Worm (Caenorhabditis elegans) whole organism, L4 larva: ENCODE data around the gene flh-2.

Experiments used
- D1046.2 ChIP-seq: fragments of 200-800 bp; sonication (Bioruptor generic); IDR thresholded peaks from 2 replicates; pipeline ENCODE4 v1.3.6; 2022; ENCODE audit warnings: missing genetic modification characterization, missing compliant biosample characterization
- F10B5.3 ChIP-seq: sonication (generic microtip); optimal IDR thresholded peaks from 2 replicates; lab custom pipeline; 2016; ENCODE audit warnings: mild to moderate bottlenecking, missing genetic modification characterization, missing compliant biosample characterization
- F37D6.2 ChIP-seq: sonication (generic microtip); optimal IDR thresholded peaks from 2 replicates; lab custom pipeline; 2016; ENCODE audit warnings: mild to moderate bottlenecking, missing genetic modification characterization, missing compliant biosample characterization
- F49E8.2 ChIP-seq: sonication (generic microtip); optimal IDR thresholded peaks from 2 replicates; lab custom pipeline; 2016; ENCODE audit warnings: missing compliant biosample characterization, mild to moderate bottlenecking, missing genetic modification characterization, borderline replicate concordance
- aha-1 ChIP-seq: fragments of 150-350 bp; peaks from one replicate; lab custom pipeline; 2014; ENCODE audit warnings: missing biosample characterization, missing genetic modification characterization
- arid-1 ChIP-seq: fragments of 200-800 bp; sonication (Bioruptor generic); conservative IDR thresholded peaks from 2 replicates; pipeline ENCODE4 v1.3.6; 2022; ENCODE audit warnings: missing genetic modification reagents, missing genetic modification characterization, missing compliant biosample characterization
- ceh-20 ChIP-seq: fragments of 200-800 bp; sonication (Bioruptor generic); IDR thresholded peaks from 2 replicates; pipeline ENCODE4 v1.3.6; 2022; ENCODE audit warnings: missing genetic modification reagents, missing genetic modification characterization, missing compliant biosample characterization
- ceh-32 ChIP-seq: sonication (generic microtip); optimal IDR thresholded peaks from 2 replicates; lab custom pipeline; 2016; ENCODE audit warnings: mild to moderate bottlenecking, missing genetic modification characterization, missing compliant biosample characterization; ENCODE audit not compliant: poor library complexity
- ceh-62 ChIP-seq: sonication (generic microtip); optimal IDR thresholded peaks from 2 replicates; lab custom pipeline; 2017; ENCODE audit warnings: missing biosample characterization, missing genetic modification characterization
- ceh-82 ChIP-seq: sonication (generic microtip); optimal IDR thresholded peaks from 2 replicates; lab custom pipeline; 2017; ENCODE audit warnings: missing biosample characterization, missing genetic modification characterization
- ces-1 ChIP-seq: fragments of 150-350 bp; sonication (generic microtip); optimal IDR thresholded peaks from 4 replicates; lab custom pipeline; 2014; ENCODE audit warnings: missing biosample characterization, missing genetic modification reagents, missing genetic modification characterization
- ctbp-1 ChIP-seq: fragments of 200-800 bp; sonication (Bioruptor generic); IDR thresholded peaks from 2 replicates; pipeline ENCODE4 v1.3.6; 2022; ENCODE audit warnings: missing genetic modification reagents, missing genetic modification characterization, missing compliant biosample characterization
- daf-12 ChIP-seq: fragments of 150-350 bp; optimal IDR thresholded peaks from 2 replicates; lab custom pipeline; 2014; ENCODE audit warnings: missing biosample characterization, missing genetic modification reagents, missing genetic modification characterization
- daf-19 ChIP-seq: fragments of 200-800 bp; sonication (Bioruptor generic); conservative IDR thresholded peaks from 2 replicates; pipeline ENCODE4 v1.3.6; 2022; ENCODE audit warnings: missing genetic modification characterization, missing compliant biosample characterization
- dmd-9 ChIP-seq: fragments of 200-800 bp; sonication (Bioruptor generic); IDR thresholded peaks from 2 replicates; pipeline ENCODE4 v1.3.6; 2022; ENCODE audit warnings: missing genetic modification reagents, missing genetic modification characterization, missing compliant biosample characterization
- dpl-1 ChIP-seq: fragments of 150-350 bp; optimal IDR thresholded peaks from 2 replicates; lab custom pipeline; 2014; ENCODE audit warnings: missing biosample characterization, missing genetic modification reagents, missing genetic modification characterization
- egl-43 ChIP-seq: fragments of 200-800 bp; sonication (Bioruptor generic); IDR thresholded peaks from 2 replicates; pipeline ENCODE4 v1.3.6; 2022; ENCODE audit warnings: missing genetic modification reagents, missing genetic modification characterization, missing compliant biosample characterization
- fos-1 ChIP-seq: fragments of 150-350 bp; optimal IDR thresholded peaks from 2 replicates; lab custom pipeline; 2014; ENCODE audit warnings: missing biosample characterization, missing genetic modification characterization
- gei-8 ChIP-seq: fragments of 200-800 bp; sonication (Bioruptor generic); optimal IDR thresholded peaks from 2 replicates; lab custom pipeline; 2018; ENCODE audit warnings: mild to moderate bottlenecking, missing genetic modification characterization, missing compliant biosample characterization
- hif-1 ChIP-seq, 2 experiments: sonication (generic microtip); optimal IDR thresholded peaks; 2 replicates each; lab custom pipeline; 2016 to 2017; ENCODE audit warnings: missing compliant biosample characterization in 2 of 2, missing genetic modification characterization in 2 of 2, missing genetic modification reagents in 2 of 2, missing genotype in 2 of 2, mild to moderate bottlenecking in 1 of 2
- hlh-11 ChIP-seq: fragments of 200-800 bp; sonication (Bioruptor generic); optimal IDR thresholded peaks from 2 replicates; lab custom pipeline; 2018; ENCODE audit warnings: mild to moderate bottlenecking, missing genetic modification characterization, missing compliant biosample characterization
- hmg-1.1 ChIP-seq: fragments of 200-800 bp; sonication (Bioruptor generic); IDR thresholded peaks from 2 replicates; pipeline ENCODE4 v1.3.6; 2022; ENCODE audit warnings: missing genetic modification reagents, missing genetic modification characterization, missing compliant biosample characterization
- lin-13 ChIP-seq: fragments of 150-350 bp; optimal IDR thresholded peaks from 2 replicates; lab custom pipeline; 2014; ENCODE audit warnings: missing biosample characterization, missing genetic modification reagents, missing genetic modification characterization
- lin-15B ChIP-seq: fragments of 150-350 bp; sonication (generic microtip); optimal IDR thresholded peaks from 3 replicates; lab custom pipeline; 2014; ENCODE audit warnings: missing biosample characterization, missing genetic modification characterization
- lsy-2 ChIP-seq, 2 experiments: fragments of 150-350 bp in 1 of 2; sonication (generic microtip) in 1 of 2; optimal IDR thresholded peaks; 2 replicates each; lab custom pipeline; 2014 to 2017; ENCODE audit warnings: missing biosample characterization in 2 of 2, missing genetic modification characterization in 2 of 2
- madf-5 ChIP-seq, 2 experiments: fragments of 200-800 bp; sonication (Bioruptor generic); IDR thresholded peaks; 2 replicates each; pipeline ENCODE4 v1.3.6; 2022; ENCODE audit warnings: missing compliant biosample characterization in 2 of 2, missing genetic modification characterization in 2 of 2
- madf-9 ChIP-seq: fragments of 200-800 bp; sonication (Bioruptor generic); conservative IDR thresholded peaks from 2 replicates; pipeline ENCODE4 v1.3.6; 2022; ENCODE audit warnings: missing genetic modification reagents, missing genetic modification characterization, missing compliant biosample characterization
- mes-2 ChIP-seq: sonication (generic microtip); optimal IDR thresholded peaks from 2 replicates; lab custom pipeline; 2016; ENCODE audit warnings: missing genotype, mild to moderate bottlenecking, missing genetic modification characterization, missing compliant biosample characterization; ENCODE audit not compliant: poor library complexity, severe bottlenecking
- mxl-3 ChIP-seq: fragments of 200-800 bp; sonication (Bioruptor generic); optimal IDR thresholded peaks from 2 replicates; lab custom pipeline; 2018; ENCODE audit warnings: mild to moderate bottlenecking, missing genetic modification characterization, missing compliant biosample characterization
- nhr-11 ChIP-seq: fragments of 150-350 bp; optimal IDR thresholded peaks from 2 replicates; lab custom pipeline; 2014; ENCODE audit warnings: missing biosample characterization, missing genetic modification characterization
- nhr-111 ChIP-seq: fragments of 200-800 bp; sonication (Bioruptor generic); optimal IDR thresholded peaks from 2 replicates; lab custom pipeline; 2018; ENCODE audit warnings: mild to moderate bottlenecking, missing genetic modification characterization, missing compliant biosample characterization
- nhr-237 ChIP-seq: sonication (generic microtip); optimal IDR thresholded peaks from 2 replicates; lab custom pipeline; 2017; ENCODE audit warnings: missing biosample characterization, missing genetic modification characterization
- nhr-28 ChIP-seq: fragments of 150-350 bp; optimal IDR thresholded peaks from 2 replicates; lab custom pipeline; 2014; ENCODE audit warnings: missing biosample characterization, missing genetic modification characterization
- nhr-41 ChIP-seq: fragments of 200-800 bp; sonication (Bioruptor generic); IDR thresholded peaks from 2 replicates; pipeline ENCODE4 v1.3.6; 2022; ENCODE audit warnings: missing genetic modification reagents, missing genetic modification characterization, missing compliant biosample characterization
- nhr-48 ChIP-seq: sonication (generic microtip); optimal IDR thresholded peaks from 2 replicates; lab custom pipeline; 2016; ENCODE audit warnings: mild to moderate bottlenecking, missing genetic modification characterization, missing compliant biosample characterization
- nhr-6 ChIP-seq: fragments of 150-350 bp; optimal IDR thresholded peaks from 2 replicates; lab custom pipeline; 2014; ENCODE audit warnings: missing biosample characterization, missing genetic modification characterization
- nhr-76 ChIP-seq: fragments of 150-350 bp; optimal IDR thresholded peaks from 2 replicates; lab custom pipeline; 2014; ENCODE audit warnings: missing biosample characterization, missing genetic modification characterization
- nhr-77 ChIP-seq: fragments of 150-350 bp; optimal IDR thresholded peaks from 2 replicates; lab custom pipeline; 2014; ENCODE audit warnings: missing biosample characterization, missing genetic modification characterization
- pha-4 ChIP-seq, 2 experiments: fragments of 150-350 bp in 1 of 2; fragments of 200-800 bp in 1 of 2; sonication (Bioruptor generic) in 1 of 2; IDR thresholded peaks in 1 of 2; optimal IDR thresholded peaks in 1 of 2; 2 replicates each; pipeline versions ENCODE4 v1.3.6 to Lab custom; 2014 to 2022; ENCODE audit warnings: missing genetic modification characterization in 2 of 2, missing genetic modification reagents in 2 of 2, missing biosample characterization in 1 of 2, missing compliant biosample characterization in 1 of 2
- php-3 ChIP-seq: fragments of 200-800 bp; sonication (Bioruptor generic); IDR thresholded peaks from 2 replicates; pipeline ENCODE4 v1.3.6; 2022; ENCODE audit warnings: missing genetic modification reagents, missing genetic modification characterization, missing compliant biosample characterization
- pqm-1 ChIP-seq: sonication (generic microtip); optimal IDR thresholded peaks from 2 replicates; lab custom pipeline; 2017; ENCODE audit warnings: missing biosample characterization, missing genetic modification characterization
- saeg-2 ChIP-seq: fragments of 200-800 bp; sonication (Bioruptor generic); IDR thresholded peaks from 2 replicates; pipeline ENCODE4 v1.3.6; 2022; ENCODE audit warnings: missing genetic modification reagents, missing genetic modification characterization, missing compliant biosample characterization
- skn-1 ChIP-seq: fragments of 150-350 bp; optimal IDR thresholded peaks from 2 replicates; lab custom pipeline; 2014; ENCODE audit warnings: missing biosample characterization, missing genetic modification characterization
- snpc-4 ChIP-seq: fragments of 150-350 bp; optimal IDR thresholded peaks from 2 replicates; lab custom pipeline; 2014; ENCODE audit warnings: missing biosample characterization, missing genetic modification characterization
- spr-1 ChIP-seq: sonication (generic microtip); optimal IDR thresholded peaks from 2 replicates; lab custom pipeline; 2016; ENCODE audit warnings: mild to moderate bottlenecking, missing genetic modification characterization, missing compliant biosample characterization
- spr-3 ChIP-seq: fragments of 200-800 bp; sonication (Bioruptor generic); optimal IDR thresholded peaks from 2 replicates; lab custom pipeline; 2018; ENCODE audit warnings: mild to moderate bottlenecking, missing genetic modification characterization, missing compliant biosample characterization
- unc-39 ChIP-seq: sonication (generic microtip); optimal IDR thresholded peaks from 2 replicates; lab custom pipeline; 2017; ENCODE audit warnings: missing biosample characterization, missing genetic modification characterization
- vab-7 ChIP-seq: fragments of 200-800 bp; sonication (Bioruptor generic); IDR thresholded peaks from 2 replicates; pipeline ENCODE4 v1.3.6; 2022; ENCODE audit warnings: missing genetic modification reagents, missing genetic modification characterization, missing compliant biosample characterization
- zag-1 ChIP-seq: fragments of 150-350 bp; optimal IDR thresholded peaks from 2 replicates; lab custom pipeline; 2014; ENCODE audit warnings: missing biosample characterization, missing genetic modification characterization
- zfp-3 ChIP-seq: fragments of 200-800 bp; sonication (Bioruptor generic); conservative IDR thresholded peaks from 2 replicates; pipeline ENCODE4 v1.3.6; 2022; ENCODE audit warnings: missing genetic modification reagents, missing genetic modification characterization, missing compliant biosample characterization
- zip-2 ChIP-seq: fragments of 150-350 bp; optimal IDR thresholded peaks from 2 replicates; lab custom pipeline; 2014; ENCODE audit warnings: missing biosample characterization, missing genetic modification characterization
- ztf-7 ChIP-seq: fragments of 150-350 bp; optimal IDR thresholded peaks from 2 replicates; lab custom pipeline; 2014; ENCODE audit warnings: missing biosample characterization, missing genetic modification characterization

The flh-2 gene

ce11 chrIII:4962886-4963285 lies 11.0 kb downstream of the flh-2 start, which contains the start of gene C27F2.9 (continued):
- TF ChIP-seq nhr-77 (peak; percentile 52), lin-13 (GFP tag; lab: Kevin White, UChicago) (peak; percentile 61), spr-1 (tag; lab: Kevin White, UChicago) (peak; percentile 68), spr-3 (GFP tag; lab: Kevin White, UChicago) (no peak), ctbp-1 (GFP tag; lab: Robert Waterston, UW) (peak; percentile 32; the same call in 1 of the 2 replicates), daf-19 (no peak), ztf-7 (tag; lab: Kevin White, UChicago) (peak; percentile 43), mes-2 (tag; lab: Kevin White, UChicago) (peak; percentile 95), php-3 (no peak), saeg-2 (no peak), F37D6.2 (tag; lab: Kevin White, UChicago) (peak; percentile 68), mxl-3 (GFP tag; lab: Kevin White, UChicago) (no peak), nhr-41 (GFP tag; lab: Robert Waterston, UW) (no peak), ceh-62 (tag; lab: Kevin White, UChicago) (no peak), F10B5.3 (peak; percentile 56), zip-2 (tag; lab: Kevin White, UChicago) (peak; percentile 31), pqm-1 (tag; lab: Kevin White, UChicago) (no peak), madf-5 (GFP tag; IDR thresholded peaks at IDR 0.05; lab: Robert Waterston, UW) (peak in 1 of 2 experiments; percentile 44; a peak in 1 of 4 replicates), ceh-82 (tag; lab: Kevin White, UChicago) (no peak), daf-12 (tag; lab: Kevin White, UChicago) (no peak), hif-1 (tag; optimal IDR thresholded peaks at IDR 0.05; lab: Kevin White, UChicago) (peak; percentile 40 to 58), zag-1 (tag; lab: Kevin White, UChicago) (no peak), lin-15B (tag; lab: Kevin White, UChicago) (peak; percentile 36), gei-8 (GFP tag; lab: Kevin White, UChicago) (no peak), ceh-20 (GFP tag; lab: Robert Waterston, UW) (peak; percentile 77), D1046.2 (GFP tag; lab: Robert Waterston, UW) (no peak), ceh-32 (tag; lab: Kevin White, UChicago) (no peak), hlh-11 (no peak), snpc-4 (no peak), aha-1 (no peak), vab-7 (GFP tag; lab: Robert Waterston, UW) (no peak), lsy-2 (tag; optimal IDR thresholded peaks at IDR 0.05; lab: Kevin White, UChicago) (peak; percentile 56 to 92), nhr-237 (no peak), nhr-111 (GFP tag; lab: Kevin White, UChicago) (no peak), F49E8.2 (tag; lab: Kevin White, UChicago) (peak; percentile 19), pha-4 (GFP tag; IDR thresholded peaks at IDR 0.05; lab: Robert Waterston, UW) (peak; percentile 85), pha-4 (tag; optimal IDR thresholded peaks at IDR 0.05; lab: Kevin White, UChicago) (peak; percentile 86), skn-1 (tag; lab: Kevin White, UChicago) (no peak), nhr-48 (peak; percentile 54), ces-1 (no peak), nhr-76 (no peak), nhr-11 (tag; lab: Kevin White, UChicago) (peak; percentile 84), nhr-28 (tag; lab: Kevin White, UChicago) (no peak), egl-43 (GFP tag; lab: Robert Waterston, UW) (no peak), fos-1 (no peak), madf-9 (GFP tag; lab: Robert Waterston, UW) (no peak), hmg-1.1 (peak; percentile 82), zfp-3 (0 out of 2 replicates have a peak, but pooled peaks have one; percentile 57), unc-39 (no peak), nhr-6 (tag; lab: Kevin White, UChicago) (peak; percentile 82), dpl-1 (peak; percentile 99), arid-1 (GFP tag; lab: Robert Waterston, UW) (peak; percentile 77; the same call in 1 of the 2 replicates), dmd-9 (GFP tag; lab: Robert Waterston, UW) (peak; percentile 74; the same call in 1 of the 2 replicates)
